Comparison of ENCODE assay signal across 7 fruit fly cellular contexts in the genomic region with DNA sequence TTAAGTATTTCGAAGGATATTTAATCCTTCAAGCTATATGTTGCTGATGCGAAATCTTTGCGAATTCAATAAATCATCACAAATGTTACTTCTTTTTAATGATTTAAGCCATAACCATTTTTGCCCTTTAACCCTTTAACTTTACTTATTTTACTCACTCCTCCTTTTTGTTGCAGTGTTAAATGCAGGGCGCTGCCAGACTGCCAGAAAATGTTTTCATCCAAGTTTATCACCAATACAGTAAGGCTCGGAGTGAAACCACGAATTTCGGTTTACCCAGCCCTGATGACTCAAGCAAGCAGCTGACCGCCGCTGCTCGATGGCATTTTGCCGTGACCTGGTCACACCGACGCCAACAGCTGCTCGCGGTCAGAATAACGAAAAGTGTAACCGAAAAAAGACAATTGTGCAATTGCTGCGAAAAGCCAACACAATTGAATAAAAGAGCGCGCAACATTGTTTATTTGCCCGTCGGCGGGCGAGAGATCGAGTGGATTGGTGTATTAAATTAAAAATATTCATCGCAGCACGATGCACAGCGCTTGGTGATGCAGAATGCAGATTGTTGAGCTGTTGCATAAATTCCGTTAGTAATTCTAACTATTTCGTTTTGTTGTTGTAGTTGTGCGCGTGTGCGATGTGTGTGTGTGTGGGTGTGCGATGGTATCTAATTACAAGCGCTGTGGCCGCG.
A peak's percentile ranks its signal among the peaks of the same experiment; 100 is the strongest.
TF ChIP-seq lines count a peak whose summit lies in the region.

A gene (plus strand): TSS at position 329 of the 691 bp plus-strand sequence.

- peak; percentile 71 to 72 for TF ChIP-seq CTCF in S2 (optimal IDR thresholded peaks at IDR 0.05; lab: Kevin White, UChicago)
- TF ChIP-seq CTCF in whole organism, embryonic (GFP tag; optimal IDR thresholded peaks at IDR 0.05; lab: Kevin White, UChicago) = peak; percentile 72

TF ChIP-seq in whole organism, 6 proteins besides CTCF, POLR2A, EP300 and RAD21:
- TF ChIP-seq pan (optimal IDR thresholded peaks at IDR 0.05; lab: Kevin White, UChicago) (no peak), CG8478 (optimal IDR thresholded peaks at IDR 0.05; lab: Kevin White, UChicago) (no peak), Dll (optimal IDR thresholded peaks at IDR 0.05; lab: Kevin White, UChicago) (peak; percentile 69)

TF ChIP-seq in whole organism, adult, 20 proteins besides CTCF, POLR2A, EP300 and RAD21 (continues in another document):
- TF ChIP-seq CG14711 (tag; optimal IDR thresholded peaks at IDR 0.05; lab: Kevin White, UChicago) (peak; percentile 28), bab1 (GFP tag; optimal IDR thresholded peaks at IDR 0.05; lab: Kevin White, UChicago) (peak; percentile 90), Mnt (GFP tag; optimal IDR thresholded peaks at IDR 0.05; lab: Kevin White, UChicago) (peak; percentile 77), Hr96 (GFP tag; optimal IDR thresholded peaks at IDR 0.05; lab: Kevin White, UChicago) (peak; percentile 33), cnc (optimal IDR thresholded peaks at IDR 0.05; lab: Kevin White, UChicago) (no peak), CG5204 (GFP tag; optimal IDR thresholded peaks at IDR 0.05; lab: Kevin White, UChicago) (peak; percentile 13), CG11617 (GFP tag; optimal IDR thresholded peaks at IDR 0.05; lab: Kevin White, UChicago) (peak; percentile 19), CG1620 (GFP tag; optimal IDR thresholded peaks at IDR 0.05; lab: Kevin White, UChicago) (peak; percentile 68), Crg-1 (GFP tag; optimal IDR thresholded peaks at IDR 0.05; lab: Kevin White, UChicago) (peak; percentile 60), CG12768 (GFP tag; optimal IDR thresholded peaks at IDR 0.05; lab: Kevin White, UChicago) (no peak), CG7045 (GFP tag; optimal IDR thresholded peaks at IDR 0.05; lab: Kevin White, UChicago) (peak; percentile 65), CG33017 (tag; optimal IDR thresholded peaks at IDR 0.05; lab: Kevin White, UChicago) (peak; percentile 6), ovo (GFP tag; optimal IDR thresholded peaks at IDR 0.05; lab: Kevin White, UChicago) (peak; percentile 63), cic (GFP tag; optimal IDR thresholded peaks at IDR 0.05; lab: Kevin White, UChicago) (peak; percentile 66), toe (GFP tag; optimal IDR thresholded peaks at IDR 0.05; lab: Kevin White, UChicago) (peak; percentile 10)

TF ChIP-seq in whole organism, embryonic, 481 proteins besides CTCF, POLR2A, EP300 and RAD21 (continues in another document):
- peak; percentile 77 for TF ChIP-seq al (GFP tag; IDR thresholded peaks at IDR 0.05; lab: Robert Waterston, UW)
- peak; percentile 91 for TF ChIP-seq pho (GFP tag; optimal IDR thresholded peaks at IDR 0.05; lab: Kevin White, UChicago)
- TF ChIP-seq Neu2 (GFP tag; optimal IDR thresholded peaks at IDR 0.05; lab: Kevin White, UChicago; ENCODE audit: borderline replicate concordance) = no peak
- TF ChIP-seq Hr78 (GFP tag; optimal IDR thresholded peaks at IDR 0.05; lab: Kevin White, UChicago) = peak in 1 of 2 experiments; percentile 61
- peak; percentile 65 for TF ChIP-seq CG31365 (tag; optimal IDR thresholded peaks at IDR 0.05; lab: Kevin White, UChicago)
- TF ChIP-seq CG12659 (GFP tag; optimal IDR thresholded peaks at IDR 0.05; lab: Kevin White, UChicago) = peak; percentile 84
- TF ChIP-seq CG30431 (GFP tag; optimal IDR thresholded peaks at IDR 0.05; lab: Kevin White, UChicago) = peak; percentile 21
- TF ChIP-seq CG2120 (GFP tag; optimal IDR thresholded peaks at IDR 0.05; lab: Kevin White, UChicago) = peak; percentile 91
- TF ChIP-seq CG13296 (GFP tag; optimal IDR thresholded peaks at IDR 0.05; lab: Kevin White, UChicago) = peak; percentile 55
- TF ChIP-seq CG12155 (GFP tag; optimal IDR thresholded peaks at IDR 0.05; lab: Kevin White, UChicago) = peak; percentile 73
- peak; percentile 88 for TF ChIP-seq Rfx (GFP tag; IDR thresholded peaks at IDR 0.05; lab: Robert Waterston, UW)
- TF ChIP-seq CG11456 (GFP tag; IDR thresholded peaks at IDR 0.05; lab: Robert Waterston, UW) = peak; percentile 86
- peak; percentile 83 for TF ChIP-seq Mad (GFP tag; optimal IDR thresholded peaks at IDR 0.05; lab: Kevin White, UChicago)
- TF ChIP-seq shn (GFP tag; optimal IDR thresholded peaks at IDR 0.05; lab: Kevin White, UChicago) = peak; percentile 89
- no peak for TF ChIP-seq kni (GFP tag; optimal IDR thresholded peaks at IDR 0.05; lab: Kevin White, UChicago)

TF ChIP-seq in whole organism, prepupa, 60 proteins besides CTCF, POLR2A, EP300 and RAD21 (continues in another document):
- peak; percentile 75 for TF ChIP-seq Hr39 (GFP tag; optimal IDR thresholded peaks at IDR 0.05; lab: Kevin White, UChicago)
- peak; percentile 70 for TF ChIP-seq CG3919 (GFP tag; optimal IDR thresholded peaks at IDR 0.05; lab: Kevin White, UChicago)
- peak; percentile 72 for TF ChIP-seq OdsH (GFP tag; optimal IDR thresholded peaks at IDR 0.05; lab: Kevin White, UChicago)
- no peak for TF ChIP-seq salr (GFP tag; optimal IDR thresholded peaks at IDR 0.05; lab: Kevin White, UChicago)
- peak; percentile 35 for TF ChIP-seq CG34406 (GFP tag; optimal IDR thresholded peaks at IDR 0.05; lab: Kevin White, UChicago)
- TF ChIP-seq Sox15 (GFP tag; optimal IDR thresholded peaks at IDR 0.05; lab: Kevin White, UChicago) = peak; percentile 41
- TF ChIP-seq CG1621 (tag; optimal IDR thresholded peaks at IDR 0.05; lab: Kevin White, UChicago) = peak; percentile 63
- TF ChIP-seq CG32006 (GFP tag; optimal IDR thresholded peaks at IDR 0.05; lab: Kevin White, UChicago) = peak; percentile 70
- TF ChIP-seq fd85E (GFP tag; optimal IDR thresholded peaks at IDR 0.05; lab: Kevin White, UChicago) = no peak
- TF ChIP-seq CG3032 (tag; optimal IDR thresholded peaks at IDR 0.05; lab: Kevin White, UChicago) = peak; percentile 51
- peak; percentile 77 for TF ChIP-seq CG6163 (GFP tag; IDR thresholded peaks at IDR 0.05; lab: Robert Waterston, UW)
- no peak for TF ChIP-seq Blimp-1 (GFP tag; optimal IDR thresholded peaks at IDR 0.05; lab: Kevin White, UChicago)
- peak; percentile 29 for TF ChIP-seq CG10631 (GFP tag; optimal IDR thresholded peaks at IDR 0.05; lab: Kevin White, UChicago)
- TF ChIP-seq dsx (GFP tag; optimal IDR thresholded peaks at IDR 0.05; lab: Kevin White, UChicago; ENCODE audit: poor library complexity, severe bottlenecking) = peak; percentile 43
- no peak for TF ChIP-seq CG9139 (GFP tag; optimal IDR thresholded peaks at IDR 0.05; lab: Kevin White, UChicago)
- TF ChIP-seq vri (GFP tag; optimal IDR thresholded peaks at IDR 0.05; lab: Kevin White, UChicago) = peak; percentile 52
- peak; percentile 48 for TF ChIP-seq Gug (GFP tag; IDR thresholded peaks at IDR 0.05; lab: Robert Waterston, UW)

TF ChIP-seq in whole organism, pupa, 21 proteins besides CTCF, POLR2A, EP300 and RAD21 (continues in another document):
- TF ChIP-seq CG8301 (tag; optimal IDR thresholded peaks at IDR 0.05; lab: Kevin White, UChicago) = peak; percentile 68
- peak; percentile 76 for TF ChIP-seq CG12605 (GFP tag; IDR thresholded peaks at IDR 0.05; lab: Robert Waterston, UW)
- peak; percentile 58 for TF ChIP-seq CG17806 (tag; optimal IDR thresholded peaks at IDR 0.05; lab: Kevin White, UChicago)
- peak; percentile 37 for TF ChIP-seq rn (GFP tag; IDR thresholded peaks at IDR 0.05; lab: Robert Waterston, UW)
- peak; percentile 50 for TF ChIP-seq CG8159 (tag; optimal IDR thresholded peaks at IDR 0.05; lab: Kevin White, UChicago)
- peak; percentile 54 for TF ChIP-seq CG34367 (tag; optimal IDR thresholded peaks at IDR 0.05; lab: Kevin White, UChicago)
- peak; percentile 77 for TF ChIP-seq CG32121 (GFP tag; IDR thresholded peaks at IDR 0.05; lab: Robert Waterston, UW)
- no peak for TF ChIP-seq CG10348 (GFP tag; IDR thresholded peaks at IDR 0.05; lab: Robert Waterston, UW)
- peak; percentile 19 for TF ChIP-seq CG15710 (tag; optimal IDR thresholded peaks at IDR 0.05; lab: Kevin White, UChicago)
- TF ChIP-seq CG14655 (GFP tag; optimal IDR thresholded peaks at IDR 0.05; lab: Kevin White, UChicago) = peak; percentile 66
- TF ChIP-seq Snoo (tag; optimal IDR thresholded peaks at IDR 0.05; lab: Kevin White, UChicago) = peak; percentile 58
- TF ChIP-seq Pif1A (GFP tag; optimal IDR thresholded peaks at IDR 0.05; lab: Kevin White, UChicago) = peak; percentile 7
- TF ChIP-seq CG9948 (tag; optimal IDR thresholded peaks at IDR 0.05; lab: Kevin White, UChicago) = peak; percentile 22
- TF ChIP-seq D1 (tag; optimal IDR thresholded peaks at IDR 0.05; lab: Kevin White, UChicago) = peak; percentile 30
- peak; percentile 89 for TF ChIP-seq CG4496 (GFP tag; IDR thresholded peaks at IDR 0.05; lab: Robert Waterston, UW)
- TF ChIP-seq Ets98B (GFP tag; IDR thresholded peaks at IDR 0.05; lab: Robert Waterston, UW) = peak; percentile 77
- no peak for TF ChIP-seq CG13204 (GFP tag; optimal IDR thresholded peaks at IDR 0.05; lab: Kevin White, UChicago)
- no peak for TF ChIP-seq EcR (GFP tag; optimal IDR thresholded peaks at IDR 0.05; lab: Kevin White, UChicago)

TF ChIP-seq in whole organism, wandering third instar larva, 38 proteins besides CTCF, POLR2A, EP300 and RAD21 (continues in another document):
- TF ChIP-seq Rel (GFP tag; optimal IDR thresholded peaks at IDR 0.05; lab: Kevin White, UChicago) (no peak), Rel (tag; optimal IDR thresholded peaks at IDR 0.05; lab: Kevin White, UChicago) (peak; percentile 50), h (GFP tag; optimal IDR thresholded peaks at IDR 0.05; lab: Kevin White, UChicago) (peak; percentile 56), HLH106 (tag; optimal IDR thresholded peaks at IDR 0.05; lab: Kevin White, UChicago) (peak; percentile 50), Abd-B (GFP tag; optimal IDR thresholded peaks at IDR 0.05; lab: Kevin White, UChicago) (no peak), br (GFP tag; optimal IDR thresholded peaks at IDR 0.05; lab: Kevin White, UChicago) (peak; percentile 54), sage (GFP tag; optimal IDR thresholded peaks at IDR 0.05; lab: Kevin White, UChicago) (no peak), ey (GFP tag; optimal IDR thresholded peaks at IDR 0.05; lab: Kevin White, UChicago) (peak; percentile 58), usp (GFP tag; optimal IDR thresholded peaks at IDR 0.05; lab: Kevin White, UChicago) (no peak), fru (GFP tag; optimal IDR thresholded peaks at IDR 0.05; lab: Kevin White, UChicago) (peak; percentile 56), OdsH (GFP tag; optimal IDR thresholded peaks at IDR 0.05; lab: Kevin White, UChicago) (peak; percentile 29), woc (GFP tag; optimal IDR thresholded peaks at IDR 0.05; lab: Kevin White, UChicago) (no peak), GATAd (GFP tag; optimal IDR thresholded peaks at IDR 0.05; lab: Kevin White, UChicago) (no peak), rgr (GFP tag; optimal IDR thresholded peaks at IDR 0.05; lab: Kevin White, UChicago) (peak; percentile 76), foxo (GFP tag; optimal IDR thresholded peaks at IDR 0.05; lab: Kevin White, UChicago) (peak in 1 of 2 experiments; percentile 74), tai (GFP tag; optimal IDR thresholded peaks at IDR 0.05; lab: Kevin White, UChicago) (peak; percentile 68), Sp1 (GFP tag; optimal IDR thresholded peaks at IDR 0.05; lab: Kevin White, UChicago) (peak; percentile 33), psq (GFP tag; optimal IDR thresholded peaks at IDR 0.05; lab: Kevin White, UChicago) (peak; percentile 18), CrebA (GFP tag; optimal IDR thresholded peaks at IDR 0.05; lab: Kevin White, UChicago; ENCODE audit: borderline replicate concordance) (peak; percentile 34), Hr83 (GFP tag; optimal IDR thresholded peaks at IDR 0.05; lab: Kevin White, UChicago; ENCODE audit: poor library complexity, severe bottlenecking) (peak; percentile 5)
